Fruit fly (Drosophila melanogaster): Measurements from ENCODE around the gene CG6178.

The CG6178 gene

dm6 chr3R:24148838-24149237 lies 3.3 kb upstream of the CG6178 start, which contains the start of gene Slimp:
TSS of gene Slimp (minus strand) at chr3R:24148967.
- peak; percentile 28 for TF ChIP-seq fru (GFP tag; optimal IDR thresholded peaks at IDR 0.05)
- peak; percentile 10 for TF ChIP-seq Sp1 (GFP tag; optimal IDR thresholded peaks at IDR 0.05)
- no peak for TF ChIP-seq lola (GFP tag; optimal IDR thresholded peaks at IDR 0.05)
- peak; percentile 43 for TF ChIP-seq sage (GFP tag; optimal IDR thresholded peaks at IDR 0.05)
- TF ChIP-seq br (GFP tag; optimal IDR thresholded peaks at IDR 0.05), result peak; percentile 40
- TF ChIP-seq tai (GFP tag; optimal IDR thresholded peaks at IDR 0.05), result no peak
- TF ChIP-seq Rel (GFP tag; optimal IDR thresholded peaks at IDR 0.05), result no peak
- TF ChIP-seq Rel (tag; optimal IDR thresholded peaks at IDR 0.05), result peak; percentile 18
- TF ChIP-seq woc (GFP tag; optimal IDR thresholded peaks at IDR 0.05), result peak; percentile 37
- TF ChIP-seq HLH106 (tag; optimal IDR thresholded peaks at IDR 0.05), result peak; percentile 50
- peak; percentile 13 for TF ChIP-seq CG9705 (GFP tag; optimal IDR thresholded peaks at IDR 0.05)
- no peak for TF ChIP-seq dl (GFP tag; optimal IDR thresholded peaks at IDR 0.05; ENCODE audit: insufficient read depth in 1 of 2, partially characterized antibody in 2 of 2)
- TF ChIP-seq rgr (GFP tag; optimal IDR thresholded peaks at IDR 0.05), result peak; percentile 55
- TF ChIP-seq Vsx2 (GFP tag; optimal IDR thresholded peaks at IDR 0.05; ENCODE audit: partially characterized antibody), result no peak
- TF ChIP-seq Dfd (GFP tag; optimal IDR thresholded peaks at IDR 0.05), result no peak
- TF ChIP-seq Mio (GFP tag; optimal IDR thresholded peaks at IDR 0.05), result no peak
- peak; percentile 38 for TF ChIP-seq Hnf4 (GFP tag; optimal IDR thresholded peaks at IDR 0.05)
- TF ChIP-seq ey (GFP tag; optimal IDR thresholded peaks at IDR 0.05), result peak; percentile 37
- TF ChIP-seq jim (GFP tag; optimal IDR thresholded peaks at IDR 0.05), result no peak
- TF ChIP-seq psq (GFP tag; optimal IDR thresholded peaks at IDR 0.05), result peak; percentile 19
- TF ChIP-seq sv (GFP tag; optimal IDR thresholded peaks at IDR 0.05), result peak; percentile 1
- TF ChIP-seq h (GFP tag; optimal IDR thresholded peaks at IDR 0.05), result peak; percentile 53
- peak in 1 of 2 experiments; percentile 49 for TF ChIP-seq foxo (GFP tag; optimal IDR thresholded peaks at IDR 0.05)
- TF ChIP-seq Jra (GFP tag; optimal IDR thresholded peaks at IDR 0.05), result no peak

- TF ChIP-seq dl (GFP tag; optimal IDR thresholded peaks at IDR 0.05; ENCODE audit: insufficient read depth in 1 of 2, partially characterized antibody in 2 of 2) (no peak), woc (GFP tag; optimal IDR thresholded peaks at IDR 0.05) (no peak), Rel (GFP tag; optimal IDR thresholded peaks at IDR 0.05) (no peak), Rel (tag; optimal IDR thresholded peaks at IDR 0.05) (peak; percentile 55)
Measured at dm6 chr3R:24150103-24150502, 2.0 kb upstream of the CG6178 start, which contains the start of gene p38c. TSS of gene p38c (minus strand) at chr3R:24150203.

- TF ChIP-seq sage (GFP tag; optimal IDR thresholded peaks at IDR 0.05) (no peak), Rel (GFP tag; optimal IDR thresholded peaks at IDR 0.05) (no peak), Rel (tag; optimal IDR thresholded peaks at IDR 0.05) (peak; percentile 71), brk (GFP tag; optimal IDR thresholded peaks at IDR 0.05) (no peak), Hr83 (GFP tag; optimal IDR thresholded peaks at IDR 0.05; ENCODE audit: poor library complexity, severe bottlenecking) (no peak), rgr (GFP tag; optimal IDR thresholded peaks at IDR 0.05) (peak; percentile 89), dl (GFP tag; optimal IDR thresholded peaks at IDR 0.05; ENCODE audit: insufficient read depth in 1 of 2, partially characterized antibody in 2 of 2) (no peak), dmrt93B (GFP tag; optimal IDR thresholded peaks at IDR 0.05) (peak; percentile 91), tai (GFP tag; optimal IDR thresholded peaks at IDR 0.05) (no peak), Dfd (GFP tag; optimal IDR thresholded peaks at IDR 0.05) (no peak), Hnf4 (GFP tag; optimal IDR thresholded peaks at IDR 0.05) (peak; percentile 80), Dif (GFP tag; optimal IDR thresholded peaks at IDR 0.05; ENCODE audit: partially characterized antibody) (no peak), Vsx2 (GFP tag; optimal IDR thresholded peaks at IDR 0.05; ENCODE audit: partially characterized antibody) (no peak), CG9705 (GFP tag; optimal IDR thresholded peaks at IDR 0.05) (peak; percentile 85), CG32264 (GFP tag; optimal IDR thresholded peaks at IDR 0.05) (peak; percentile 46), Mio (GFP tag; optimal IDR thresholded peaks at IDR 0.05) (no peak), Hr78 (GFP tag; optimal IDR thresholded peaks at IDR 0.05) (no peak), OdsH (GFP tag; optimal IDR thresholded peaks at IDR 0.05) (peak; percentile 83), Jra (GFP tag; optimal IDR thresholded peaks at IDR 0.05) (peak; percentile 47), sv (GFP tag; optimal IDR thresholded peaks at IDR 0.05) (peak; percentile 48), N (GFP tag; optimal IDR thresholded peaks at IDR 0.05) (no peak), br (GFP tag; optimal IDR thresholded peaks at IDR 0.05) (no peak), jim (GFP tag; optimal IDR thresholded peaks at IDR 0.05) (no peak), Myc (optimal IDR thresholded peaks at IDR 0.05) (no peak), woc (GFP tag; optimal IDR thresholded peaks at IDR 0.05) (peak; percentile 74), psq (GFP tag; optimal IDR thresholded peaks at IDR 0.05) (peak; percentile 82), h (GFP tag; optimal IDR thresholded peaks at IDR 0.05) (no peak), fru (GFP tag; optimal IDR thresholded peaks at IDR 0.05) (no peak), ey (GFP tag; optimal IDR thresholded peaks at IDR 0.05) (peak; percentile 58), dsf (GFP tag; optimal IDR thresholded peaks at IDR 0.05; ENCODE audit: borderline replicate concordance) (peak; percentile 39), usp (GFP tag; optimal IDR thresholded peaks at IDR 0.05) (no peak), Sp1 (GFP tag; optimal IDR thresholded peaks at IDR 0.05) (peak; percentile 90), foxo (GFP tag; optimal IDR thresholded peaks at IDR 0.05) (peak in 1 of 2 experiments; percentile 90), HLH106 (tag; optimal IDR thresholded peaks at IDR 0.05) (peak; percentile 96)
Measured at dm6 chr3R:24161173-24161811, 9.1 kb downstream of the CG6178 start, which contains the start of the genes Myo95E and TBC1d7. TSS of gene Myo95E (minus strand) at chr3R:24161498. TSS of gene TBC1d7 (plus strand) at chr3R:24161727.
